Worm (Caenorhabditis elegans) whole organism, L4 larva: ENCODE measurements around the gene R11D1.13.

ENCODE experiments used
- T20F7.1 ChIP-seq: fragments of 200-800 bp; sonication (Bioruptor generic); optimal IDR thresholded peaks from 2 replicates; lab custom pipeline; 2018; ENCODE audit warnings: mild to moderate bottlenecking, missing genetic modification characterization, missing compliant biosample characterization
- ces-1 ChIP-seq: fragments of 150-350 bp; sonication (generic microtip); optimal IDR thresholded peaks from 4 replicates; lab custom pipeline; 2014; ENCODE audit warnings: missing biosample characterization, missing genetic modification reagents, missing genetic modification characterization
- hlh-30 ChIP-seq: sonication (generic microtip); optimal IDR thresholded peaks from 2 replicates; lab custom pipeline; 2017; ENCODE audit warnings: antibody characterized with exemption, mild to moderate bottlenecking, missing genetic modification characterization, missing compliant biosample characterization; ENCODE audit not compliant: insufficient read depth
- jun-1 ChIP-seq: fragments of 150-350 bp; optimal IDR thresholded peaks from 2 replicates; lab custom pipeline; 2014; ENCODE audit warnings: missing biosample characterization, missing genetic modification reagents, missing genetic modification characterization
- lin-13 ChIP-seq: fragments of 150-350 bp; optimal IDR thresholded peaks from 2 replicates; lab custom pipeline; 2014; ENCODE audit warnings: missing biosample characterization, missing genetic modification reagents, missing genetic modification characterization
- lin-15B ChIP-seq: fragments of 150-350 bp; sonication (generic microtip); optimal IDR thresholded peaks from 3 replicates; lab custom pipeline; 2014; ENCODE audit warnings: missing biosample characterization, missing genetic modification characterization
- lin-38 ChIP-seq: fragments of 200-800 bp; sonication (Bioruptor generic); IDR thresholded peaks from 2 replicates; pipeline ENCODE4 v1.3.6; 2022; ENCODE audit warnings: missing genetic modification reagents, missing genetic modification characterization, missing compliant biosample characterization
- madf-5 ChIP-seq, 2 experiments: fragments of 200-800 bp; sonication (Bioruptor generic); IDR thresholded peaks; 2 replicates each; pipeline ENCODE4 v1.3.6; 2022; ENCODE audit warnings: missing compliant biosample characterization in 2 of 2, missing genetic modification characterization in 2 of 2
- mdl-1 ChIP-seq, 2 experiments: fragments of 150-350 bp in 1 of 2; sonication (generic microtip) in 1 of 2; optimal IDR thresholded peaks; 2 replicates each; lab custom pipeline; 2014 to 2017; ENCODE audit warnings: missing biosample characterization in 2 of 2, missing genetic modification characterization in 2 of 2
- nhr-11 ChIP-seq: fragments of 150-350 bp; optimal IDR thresholded peaks from 2 replicates; lab custom pipeline; 2014; ENCODE audit warnings: missing biosample characterization, missing genetic modification characterization
- nhr-6 ChIP-seq: fragments of 150-350 bp; optimal IDR thresholded peaks from 2 replicates; lab custom pipeline; 2014; ENCODE audit warnings: missing biosample characterization, missing genetic modification characterization
- pqm-1 ChIP-seq: sonication (generic microtip); optimal IDR thresholded peaks from 2 replicates; lab custom pipeline; 2017; ENCODE audit warnings: missing biosample characterization, missing genetic modification characterization

- no peak for TF ChIP-seq lin-15B (tag; lab: Kevin White, UChicago)
- TF ChIP-seq pqm-1 (tag; lab: Kevin White, UChicago) = peak; percentile 81
- no peak for TF ChIP-seq madf-5 (GFP tag; IDR thresholded peaks at IDR 0.05; lab: Robert Waterston, UW)
- no peak for TF ChIP-seq jun-1 (tag; lab: Kevin White, UChicago)
- TF ChIP-seq lin-38 = no peak
- TF ChIP-seq ces-1 = no peak
- TF ChIP-seq mdl-1 (tag; optimal IDR thresholded peaks at IDR 0.05; lab: Kevin White, UChicago) = no peak
- TF ChIP-seq T20F7.1 (GFP tag; lab: Kevin White, UChicago) = no peak
- no peak for TF ChIP-seq hlh-30 (tag; lab: Kevin White, UChicago)
- TF ChIP-seq nhr-6 (tag; lab: Kevin White, UChicago) = peak; percentile 40
- TF ChIP-seq lin-13 (GFP tag; lab: Kevin White, UChicago) = no peak
- no peak for TF ChIP-seq nhr-11 (tag; lab: Kevin White, UChicago)
Measured at ce11 chrV:12741684-12742083, 14.7 kb downstream of the R11D1.13 start, which contains the start of gene hrg-7.
